Worm (Caenorhabditis elegans) whole organism, mixed stage, embryonic: ENCODE measurements around the gene B0334.4.

Experiments used
- nhr-237 ChIP-seq: fragments of 150-350 bp; optimal IDR thresholded peaks from 2 replicates; lab custom pipeline; 2014; ENCODE audit warnings: missing biosample characterization, missing genetic modification characterization
- unc-120 ChIP-seq: sonication (generic microtip); optimal IDR thresholded peaks from 2 replicates; lab custom pipeline; 2017; ENCODE audit warnings: missing genetic modification characterization, missing compliant biosample characterization; ENCODE audit not compliant: poor library complexity, severe bottlenecking
- unc-62 ChIP-seq: fragments of 150-350 bp; optimal IDR thresholded peaks from 2 replicates; lab custom pipeline; 2014; ENCODE audit warnings: missing biosample characterization, missing genetic modification reagents, missing genetic modification characterization
- ztf-11 ChIP-seq: fragments of 150-350 bp; optimal IDR thresholded peaks from 2 replicates; lab custom pipeline; 2014; ENCODE audit warnings: missing biosample characterization, missing genetic modification characterization

ce11 chrII:11479076-11479475, 16.4 kb upstream of the B0334.4 start, which contains the start of gene W02B12.12:
- TF ChIP-seq ztf-11 (tag; lab: Kevin White, UChicago), result no peak
- TF ChIP-seq unc-120 (tag; lab: Kevin White, UChicago), result no peak
- no peak for TF ChIP-seq unc-62 (GFP tag; lab: Kevin White, UChicago)
- TF ChIP-seq nhr-237 (tag; lab: Kevin White, UChicago), result no peak
